Fruit fly (Drosophila melanogaster): ENCODE measurements around the gene Ir100a.

Gene Ir100a

dm6 chr3R:31776583-31777362 lies 24.0 kb upstream of the Ir100a start, which contains the start of the genes CG2126 and faf (continued):
- TF ChIP-seq CG3163 (GFP tag; optimal IDR thresholded peaks at IDR 0.05) (no peak), Atf-2 (GFP tag; optimal IDR thresholded peaks at IDR 0.05) (peak; percentile 34), CG4282 (GFP tag; optimal IDR thresholded peaks at IDR 0.05) (no peak), exex (tag; optimal IDR thresholded peaks at IDR 0.05) (peak; percentile 53), CG7786 (GFP tag; optimal IDR thresholded peaks at IDR 0.05) (peak; percentile 56), ro (GFP tag; IDR thresholded peaks at IDR 0.05) (peak; percentile 23; the same call in 1 of the 2 replicates), vvl (GFP tag; IDR thresholded peaks at IDR 0.05) (peak; percentile 85), CG2199 (GFP tag; IDR thresholded peaks at IDR 0.05) (no peak), CG18599 (GFP tag; optimal IDR thresholded peaks at IDR 0.05) (no peak), odd (GFP tag; optimal IDR thresholded peaks at IDR 0.05) (peak; percentile 35), Xrp1 (GFP tag; IDR thresholded peaks at IDR 0.05) (peak; percentile 77; the same call in 1 of the 2 replicates), eve (GFP tag; optimal IDR thresholded peaks at IDR 0.05) (no peak), CG9797 (GFP tag; optimal IDR thresholded peaks at IDR 0.05) (peak; percentile 30), CG12071 (GFP tag; optimal IDR thresholded peaks at IDR 0.05) (peak; percentile 9), E2f2 (GFP tag; IDR thresholded peaks at IDR 0.05) (peak; percentile 51), CG34422 (GFP tag; IDR thresholded peaks at IDR 0.05) (peak; percentile 80; the same call in 2 of the 3 replicates), Spps (tag; optimal IDR thresholded peaks at IDR 0.05) (peak; percentile 25), Hr3 (GFP tag; optimal IDR thresholded peaks at IDR 0.05) (peak; percentile 78), lmd (GFP tag; IDR thresholded peaks at IDR 0.05) (peak; percentile 80), ken (GFP tag; IDR thresholded peaks at IDR 0.05) (peak; percentile 65; the same call in 1 of the 3 replicates), CG10431 (GFP tag; optimal IDR thresholded peaks at IDR 0.05) (peak; percentile 44), eyg (GFP tag; optimal IDR thresholded peaks at IDR 0.05) (no peak), mam (GFP tag; optimal IDR thresholded peaks at IDR 0.05) (peak; percentile 74), CG11247 (GFP tag; IDR thresholded peaks at IDR 0.05) (peak; percentile 73), NfI (GFP tag; optimal IDR thresholded peaks at IDR 0.05) (peak; percentile 78), cad (GFP tag; optimal IDR thresholded peaks at IDR 0.05) (no peak), gsb (GFP tag; IDR thresholded peaks at IDR 0.05) (peak; percentile 50; the same call in 1 of the 2 replicates), zfh2 (GFP tag; optimal IDR thresholded peaks at IDR 0.05) (peak; percentile 53), tll (GFP tag; optimal IDR thresholded peaks at IDR 0.05) (no peak), rib (GFP tag; IDR thresholded peaks at IDR 0.05) (0 out of 2 replicates have a peak, but pooled peaks have one; percentile 36), CG8765 (GFP tag; IDR thresholded peaks at IDR 0.05) (peak; percentile 46; the same call in 1 of the 2 replicates), CG2889 (GFP tag; IDR thresholded peaks at IDR 0.05) (peak; percentile 56; the same call in 2 of the 3 replicates), CG10654 (GFP tag; optimal IDR thresholded peaks at IDR 0.05) (peak; percentile 63), ERR (GFP tag; optimal IDR thresholded peaks at IDR 0.05) (no peak), CG31441 (GFP tag; IDR thresholded peaks at IDR 0.05) (peak; percentile 86), sqz (GFP tag; optimal IDR thresholded peaks at IDR 0.05) (no peak), CG11504 (tag; optimal IDR thresholded peaks at IDR 0.05) (no peak), hb (GFP tag; IDR thresholded peaks at IDR 0.05; ENCODE audit: partially characterized antibody) (no peak), Doc3 (GFP tag; IDR thresholded peaks at IDR 0.05; ENCODE audit: partially characterized antibody) (0 out of 3 replicates have a peak, but pooled peaks have one; percentile 45), ind (GFP tag; optimal IDR thresholded peaks at IDR 0.05) (peak; percentile 82), CG12744 (GFP tag; optimal IDR thresholded peaks at IDR 0.05) (peak; percentile 2), en (GFP tag; optimal IDR thresholded peaks at IDR 0.05) (no peak), BEAF-32 (GFP tag; optimal IDR thresholded peaks at IDR 0.05) (peak; percentile 62), wek (GFP tag; optimal IDR thresholded peaks at IDR 0.05) (no peak), CG13424 (tag; optimal IDR thresholded peaks at IDR 0.05) (peak; percentile 87), CG7963 (GFP tag; IDR thresholded peaks at IDR 0.05; ENCODE audit: partially characterized antibody) (no peak), CoRest (tag; optimal IDR thresholded peaks at IDR 0.05) (peak; percentile 86), CG3281 (GFP tag; optimal IDR thresholded peaks at IDR 0.05) (peak; percentile 77), dimm (GFP tag; IDR thresholded peaks at IDR 0.05) (peak; percentile 49; the same call in 1 of the 2 replicates)

Measured in whole organism, embryonic.